Worm (Caenorhabditis elegans) whole organism, L1 larva: ENCODE results near the gene M151.1.

ENCODE experiments used
- C04F5.9 ChIP-seq: sonication (generic microtip); optimal IDR thresholded peaks from 2 replicates; lab custom pipeline; 2016; ENCODE audit warnings: missing genetic modification characterization, missing compliant biosample characterization
- C16A3.4 ChIP-seq: fragments of 150-350 bp; optimal IDR thresholded peaks from 2 replicates; lab custom pipeline; 2014; ENCODE audit warnings: missing biosample characterization, missing genetic modification characterization
- alr-1 ChIP-seq: fragments of 200-800 bp; sonication (Bioruptor generic); optimal IDR thresholded peaks from 2 replicates; lab custom pipeline; 2018; ENCODE audit warnings: borderline replicate concordance, mild to moderate bottlenecking, missing genetic modification characterization, missing compliant biosample characterization
- ama-1 ChIP-seq: fragments of 150-350 bp; optimal IDR thresholded peaks from 2 replicates; lab custom pipeline; 2014
- ceh-88 ChIP-seq: fragments of 200-800 bp; sonication (Bioruptor generic); IDR thresholded peaks from 2 replicates; pipeline ENCODE4 v1.3.6; 2022; ENCODE audit warnings: missing genetic modification characterization, missing compliant biosample characterization
- ces-1 ChIP-seq: fragments of 150-350 bp; optimal IDR thresholded peaks from 2 replicates; lab custom pipeline; 2014; ENCODE audit warnings: missing biosample characterization, missing genetic modification reagents, missing genetic modification characterization
- dsc-1 ChIP-seq: sonication (generic microtip); optimal IDR thresholded peaks from 2 replicates; lab custom pipeline; 2016; ENCODE audit warnings: mild to moderate bottlenecking, missing genetic modification characterization, missing compliant biosample characterization
- efl-1 ChIP-seq, 4 experiments: fragments of 150-350 bp; optimal IDR thresholded peaks in 3 of 4; peaks in 1 of 4; 1 replicate in 1 of 4; 2 replicates in 3 of 4; lab custom pipeline; 2014; ENCODE audit warnings: missing biosample characterization in 2 of 4, missing genetic modification characterization in 2 of 4, missing genetic modification reagents in 2 of 4
- efl-3 ChIP-seq: fragments of 200-800 bp; sonication (Bioruptor generic); optimal IDR thresholded peaks from 2 replicates; lab custom pipeline; 2018; ENCODE audit warnings: mild to moderate bottlenecking, missing genetic modification characterization, missing compliant biosample characterization
- elt-2 ChIP-seq: sonication (generic microtip); optimal IDR thresholded peaks from 2 replicates; lab custom pipeline; 2016; ENCODE audit warnings: missing genetic modification characterization, mild to moderate bottlenecking, inconsistent platforms, missing compliant biosample characterization, missing genetic modification reagents
- elt-3 ChIP-seq, 6 experiments: fragments of 150-350 bp in 1 of 6; sonication (generic microtip); optimal IDR thresholded peaks; 2 replicates each; lab custom pipeline; 2017 to 2018; ENCODE audit warnings: missing biosample characterization in 6 of 6, missing genetic modification characterization in 6 of 6, inconsistent platforms in 1 of 6
- fkh-10 ChIP-seq: sonication (generic microtip); optimal IDR thresholded peaks from 2 replicates; lab custom pipeline; 2017; ENCODE audit warnings: missing biosample characterization, missing genetic modification reagents, missing genetic modification characterization
- fkh-4 ChIP-seq: sonication (generic microtip); optimal IDR thresholded peaks from 2 replicates; lab custom pipeline; 2016; ENCODE audit warnings: missing compliant biosample characterization, missing genetic modification characterization, borderline replicate concordance
- fos-1 ChIP-seq: fragments of 150-350 bp; optimal IDR thresholded peaks from 2 replicates; lab custom pipeline; 2014; ENCODE audit warnings: missing biosample characterization, missing genetic modification characterization
- hlh-4 ChIP-seq: sonication (generic microtip); optimal IDR thresholded peaks from 2 replicates; lab custom pipeline; 2016; ENCODE audit warnings: mild to moderate bottlenecking, missing genetic modification characterization, missing compliant biosample characterization
- hpl-2 ChIP-seq: fragments of 150-350 bp; optimal IDR thresholded peaks from 2 replicates; lab custom pipeline; 2014; ENCODE audit warnings: missing biosample characterization, missing genetic modification reagents, missing genetic modification characterization
- lin-14 ChIP-seq: fragments of 200-800 bp; sonication (Bioruptor generic); optimal IDR thresholded peaks from 2 replicates; lab custom pipeline; 2018; ENCODE audit warnings: mild to moderate bottlenecking, missing genetic modification characterization, moderate library complexity, missing compliant biosample characterization
- lir-3 ChIP-seq: sonication (generic microtip); optimal IDR thresholded peaks from 2 replicates; lab custom pipeline; 2016; ENCODE audit warnings: mild to moderate bottlenecking, missing genetic modification characterization, moderate library complexity, missing compliant biosample characterization; ENCODE audit not compliant: poor library complexity
- mab-9 ChIP-seq: fragments of 200-800 bp; sonication (Bioruptor generic); IDR thresholded peaks from 2 replicates; pipeline ENCODE4 v1.3.6; 2022; ENCODE audit warnings: missing genetic modification reagents, missing genetic modification characterization, missing compliant biosample characterization
- nhr-11 ChIP-seq: fragments of 150-350 bp; optimal IDR thresholded peaks from 2 replicates; lab custom pipeline; 2014; ENCODE audit warnings: missing biosample characterization, missing genetic modification characterization
- nhr-12 ChIP-seq: sonication (generic microtip); optimal IDR thresholded peaks from 2 replicates; lab custom pipeline; 2017; ENCODE audit warnings: missing biosample characterization, missing genetic modification characterization
- nhr-19 ChIP-seq: fragments of 200-800 bp; sonication (Bioruptor generic); conservative IDR thresholded peaks from 2 replicates; pipeline ENCODE4 v1.3.6; 2022; ENCODE audit warnings: missing genetic modification characterization, missing compliant biosample characterization
- nhr-85 ChIP-seq: sonication (generic microtip); peaks from one replicate; lab custom pipeline; 2016; ENCODE audit warnings: missing genetic modification characterization, inconsistent platforms, missing compliant biosample characterization
- nhr-90 ChIP-seq: sonication (generic microtip); optimal IDR thresholded peaks from 2 replicates; lab custom pipeline; 2016; ENCODE audit warnings: mild to moderate bottlenecking, missing genetic modification characterization, missing compliant biosample characterization; ENCODE audit not compliant: poor library complexity
- pqm-1 ChIP-seq: sonication (generic microtip); optimal IDR thresholded peaks from 3 replicates; lab custom pipeline; 2017; ENCODE audit warnings: missing biosample characterization, missing genetic modification characterization
- skn-1 ChIP-seq: fragments of 150-350 bp; optimal IDR thresholded peaks from 2 replicates; lab custom pipeline; 2014; ENCODE audit warnings: missing biosample characterization, missing genetic modification characterization
- snpc-4 ChIP-seq: fragments of 150-350 bp; optimal IDR thresholded peaks from 2 replicates; lab custom pipeline; 2014; ENCODE audit warnings: missing biosample characterization, missing genetic modification characterization
- snu-23 ChIP-seq: sonication (generic microtip); optimal IDR thresholded peaks from 2 replicates; lab custom pipeline; 2016; ENCODE audit warnings: missing genetic modification characterization, missing compliant biosample characterization
- sptf-1 ChIP-seq: fragments of 150-350 bp; optimal IDR thresholded peaks from 2 replicates; lab custom pipeline; 2014; ENCODE audit warnings: missing biosample characterization, missing genetic modification characterization
- sup-37 ChIP-seq: fragments of 200-800 bp; sonication (Bioruptor generic); optimal IDR thresholded peaks from 2 replicates; lab custom pipeline; 2018; ENCODE audit warnings: mild to moderate bottlenecking, missing genetic modification characterization, missing compliant biosample characterization
- unc-130 ChIP-seq: fragments of 150-350 bp; optimal IDR thresholded peaks from 2 replicates; lab custom pipeline; 2017; ENCODE audit warnings: missing biosample characterization, missing genetic modification characterization, inconsistent platforms
- unc-86 ChIP-seq: sonication (generic microtip); optimal IDR thresholded peaks from 2 replicates; lab custom pipeline; 2016; ENCODE audit warnings: missing genetic modification characterization, missing compliant biosample characterization
- unc-98 ChIP-seq: fragments of 200-800 bp; sonication (Bioruptor generic); IDR thresholded peaks from 2 replicates; pipeline ENCODE4 v1.3.6; 2022; ENCODE audit warnings: missing genetic modification characterization, missing compliant biosample characterization
- xbp-1 ChIP-seq: sonication (generic microtip); optimal IDR thresholded peaks from 2 replicates; lab custom pipeline; 2016; ENCODE audit warnings: missing genetic modification characterization, missing compliant biosample characterization
- zag-1 ChIP-seq: fragments of 150-350 bp; optimal IDR thresholded peaks from 2 replicates; lab custom pipeline; 2014; ENCODE audit warnings: missing biosample characterization, missing genetic modification characterization
- ztf-11 ChIP-seq, 2 experiments: sonication (generic microtip); optimal IDR thresholded peaks; 2 replicates each; lab custom pipeline; 2016 to 2017; ENCODE audit warnings: missing genetic modification characterization in 2 of 2, missing biosample characterization in 1 of 2, missing compliant biosample characterization in 1 of 2

The M151.1 gene

ce11 chrII:3609764-3610163 lies 31.5 kb upstream of the M151.1 start, which contains the start of gene Y49F6A.5:
TSS of gene Y49F6A.5 (minus strand) at chrII:3609864.
- TF ChIP-seq unc-86 (tag; lab: Kevin White, UChicago) (no peak), fkh-4 (tag; lab: Kevin White, UChicago) (no peak), dsc-1 (tag; lab: Kevin White, UChicago) (no peak), nhr-19 (GFP tag; lab: Robert Waterston, UW) (no peak), C04F5.9 (tag; lab: Kevin White, UChicago) (no peak), hpl-2 (GFP tag; lab: Kevin White, UChicago) (no peak), pqm-1 (tag; lab: Kevin White, UChicago) (no peak), snpc-4 (tag; lab: Kevin White, UChicago) (no peak), sptf-1 (no peak), efl-1 (optimal IDR thresholded peaks at IDR 0.05; lab: Kevin White, UChicago) (no peak), efl-1 (GFP tag; optimal IDR thresholded peaks at IDR 0.05 in 1 of 2; lab: Kevin White, UChicago) (no peak), snu-23 (GFP tag; lab: Kevin White, UChicago) (no peak)

- peak; percentile 42 for TF ChIP-seq xbp-1 (tag; lab: Kevin White, UChicago)
- no peak for TF ChIP-seq nhr-90
- TF ChIP-seq, all 84 proteins: peak for 1
These were observed 24.7 kb upstream of the M151.1 start for ce11 chrII:3616615-3617014.

ce11 chrII:3617512-3617911 lies 23.8 kb upstream of the M151.1 start, which contains the start of gene F40E12.1:
TSS of gene F40E12.1 (plus strand) at chrII:3617812.
- no peak for TF ChIP-seq efl-3
- TF ChIP-seq fos-1 (tag; lab: Kevin White, UChicago): no peak
- no peak for TF ChIP-seq fkh-4 (tag; lab: Kevin White, UChicago)
- no peak for TF ChIP-seq nhr-19 (GFP tag; lab: Robert Waterston, UW)
- no peak for TF ChIP-seq sptf-1
- TF ChIP-seq skn-1 (tag; lab: Kevin White, UChicago): no peak
- no peak for TF ChIP-seq nhr-12 (tag; lab: Kevin White, UChicago)
- TF ChIP-seq lin-14 (GFP tag; lab: Kevin White, UChicago): no peak
- TF ChIP-seq sup-37 (GFP tag; lab: Kevin White, UChicago): no peak
- TF ChIP-seq C04F5.9 (tag; lab: Kevin White, UChicago): no peak
- TF ChIP-seq pqm-1 (tag; lab: Kevin White, UChicago): no peak
- no peak for TF ChIP-seq lir-3 (tag; lab: Kevin White, UChicago)
- TF ChIP-seq unc-98 (GFP tag; lab: Robert Waterston, UW): no peak
- TF ChIP-seq mab-9 (GFP tag; lab: Robert Waterston, UW): no peak
- no peak for TF ChIP-seq nhr-85
- TF ChIP-seq elt-3 (tag; optimal IDR thresholded peaks at IDR 0.05; lab: Kevin White, UChicago): no peak
- no peak for TF ChIP-seq unc-130 (tag; lab: Kevin White, UChicago)
- TF ChIP-seq hlh-4 (tag; lab: Kevin White, UChicago): no peak
- TF ChIP-seq ama-1 (lab: Kevin White, UChicago): no peak

ce11 chrII:3620862-3621261 lies 20.4 kb upstream of the M151.1 start:
- no peak for TF ChIP-seq C16A3.4
- no peak for TF ChIP-seq alr-1
- TF ChIP-seq skn-1 (tag; lab: Kevin White, UChicago): no peak
- TF ChIP-seq ceh-88 (GFP tag; lab: Robert Waterston, UW): no peak
- no peak for TF ChIP-seq nhr-11 (tag; lab: Kevin White, UChicago)

ce11 chrII:3622014-3622413 lies 19.3 kb upstream of the M151.1 start, which contains the start of gene M151.7:
TSS of gene M151.7 (plus strand) at chrII:3622314.
- no peak for TF ChIP-seq xbp-1 (tag; lab: Kevin White, UChicago)
- no peak for TF ChIP-seq fkh-10 (GFP tag; lab: Kevin White, UChicago)
- TF ChIP-seq elt-2 (tag; lab: Kevin White, UChicago): no peak
- TF ChIP-seq sptf-1: no peak
- TF ChIP-seq ztf-11 (tag; optimal IDR thresholded peaks at IDR 0.05; lab: Kevin White, UChicago): no peak
- no peak for TF ChIP-seq zag-1 (tag; lab: Kevin White, UChicago)
- no peak for TF ChIP-seq ces-1 (GFP tag; lab: Kevin White, UChicago)
- TF ChIP-seq nhr-19 (GFP tag; lab: Robert Waterston, UW): no peak
